Worm (Caenorhabditis elegans) whole organism, L3 larva: ENCODE results near the gene tat-4.

ENCODE experiments used
- R02D3.7 ChIP-seq: fragments of 150-350 bp; optimal IDR thresholded peaks from 2 replicates; lab custom pipeline; 2014; ENCODE audit warnings: missing biosample characterization, missing genetic modification characterization
- ama-1 ChIP-seq: fragments of 150-350 bp; optimal IDR thresholded peaks from 2 replicates; lab custom pipeline; 2018
- ceh-28 ChIP-seq: fragments of 150-350 bp; optimal IDR thresholded peaks from 2 replicates; lab custom pipeline; 2014; ENCODE audit warnings: missing biosample characterization, missing genetic modification reagents, missing genetic modification characterization
- ceh-82 ChIP-seq: fragments of 150-350 bp; optimal IDR thresholded peaks from 2 replicates; lab custom pipeline; 2014; ENCODE audit warnings: missing biosample characterization, missing genetic modification characterization
- ceh-9 ChIP-seq: sonication (generic microtip); optimal IDR thresholded peaks from 2 replicates; lab custom pipeline; 2018; ENCODE audit warnings: missing biosample characterization, missing genetic modification characterization
- egl-27 ChIP-seq: sonication (generic microtip); optimal IDR thresholded peaks from 4 replicates; lab custom pipeline; 2017; ENCODE audit warnings: missing biosample characterization, missing genetic modification reagents, missing genetic modification characterization
- egl-5 ChIP-seq: fragments of 150-350 bp; optimal IDR thresholded peaks from 2 replicates; lab custom pipeline; 2017; ENCODE audit warnings: missing biosample characterization, missing genetic modification reagents, missing genetic modification characterization, inconsistent platforms
- elt-2 ChIP-seq: sonication (generic microtip); optimal IDR thresholded peaks from 2 replicates; lab custom pipeline; 2016; ENCODE audit warnings: missing genetic modification reagents, mild to moderate bottlenecking, missing genetic modification characterization, missing compliant biosample characterization
- elt-3 ChIP-seq, 3 experiments: fragments of 150-350 bp in 1 of 3; sonication (generic microtip) in 2 of 3; optimal IDR thresholded peaks; 2 replicates in 2 of 3; 4 replicates in 1 of 3; lab custom pipeline; 2014 to 2017; ENCODE audit warnings: missing biosample characterization in 3 of 3, missing genetic modification characterization in 3 of 3
- eor-1 ChIP-seq, 2 experiments: fragments of 150-350 bp; optimal IDR thresholded peaks; 2 replicates each; lab custom pipeline; 2014 to 2018; ENCODE audit warnings: missing biosample characterization in 2 of 2, missing genetic modification characterization in 2 of 2
- fkh-10 ChIP-seq: sonication (generic microtip); optimal IDR thresholded peaks from 2 replicates; lab custom pipeline; 2017; ENCODE audit warnings: missing biosample characterization, missing genetic modification reagents, missing genetic modification characterization
- fkh-2 ChIP-seq: fragments of 150-350 bp; optimal IDR thresholded peaks from 2 replicates; lab custom pipeline; 2014; ENCODE audit warnings: missing biosample characterization, missing genetic modification reagents, missing genetic modification characterization
- hmg-11 ChIP-seq: sonication (generic microtip); optimal IDR thresholded peaks from 2 replicates; lab custom pipeline; 2016; ENCODE audit warnings: missing genetic modification characterization, missing compliant biosample characterization
- jun-1 ChIP-seq: fragments of 150-350 bp; optimal IDR thresholded peaks from 2 replicates; lab custom pipeline; 2014; ENCODE audit warnings: missing biosample characterization, missing genetic modification reagents, missing genetic modification characterization
- lin-15B ChIP-seq: fragments of 150-350 bp; optimal IDR thresholded peaks from 2 replicates; lab custom pipeline; 2014; ENCODE audit warnings: missing biosample characterization, missing genetic modification characterization
- lin-39 ChIP-seq: fragments of 150-350 bp; optimal IDR thresholded peaks from 2 replicates; lab custom pipeline; 2018; ENCODE audit warnings: missing biosample characterization, missing genetic modification reagents, missing genetic modification characterization
- lsy-12 ChIP-seq: sonication (generic microtip); optimal IDR thresholded peaks from 2 replicates; lab custom pipeline; 2016; ENCODE audit warnings: mild to moderate bottlenecking, missing genetic modification characterization, missing compliant biosample characterization
- mdl-1 ChIP-seq: fragments of 150-350 bp; optimal IDR thresholded peaks from 2 replicates; lab custom pipeline; 2014; ENCODE audit warnings: missing biosample characterization, missing genetic modification characterization
- mml-1 ChIP-seq: fragments of 150-350 bp; sonication (generic microtip); optimal IDR thresholded peaks from 3 replicates; lab custom pipeline; 2014; ENCODE audit warnings: missing biosample characterization, missing genetic modification characterization
- nfya-1 ChIP-seq: sonication (generic microtip); optimal IDR thresholded peaks from 2 replicates; lab custom pipeline; 2017; ENCODE audit warnings: missing genetic modification characterization, mild to moderate bottlenecking, missing compliant biosample characterization, antibody characterized with exemption, moderate library complexity; ENCODE audit not compliant: insufficient read depth
- nhr-11 ChIP-seq: fragments of 150-350 bp; optimal IDR thresholded peaks from 2 replicates; lab custom pipeline; 2014; ENCODE audit warnings: missing biosample characterization, missing genetic modification characterization
- nhr-12 ChIP-seq: fragments of 150-350 bp; optimal IDR thresholded peaks from 2 replicates; lab custom pipeline; 2014; ENCODE audit warnings: missing biosample characterization, missing genetic modification characterization
- nhr-23 ChIP-seq: fragments of 150-350 bp; optimal IDR thresholded peaks from 2 replicates; lab custom pipeline; 2014; ENCODE audit warnings: missing biosample characterization, missing genetic modification reagents, missing genetic modification characterization
- nhr-237 ChIP-seq: fragments of 150-350 bp; optimal IDR thresholded peaks from 2 replicates; lab custom pipeline; 2014; ENCODE audit warnings: missing biosample characterization, missing genetic modification characterization
- nhr-25 ChIP-seq: sonication (generic microtip); optimal IDR thresholded peaks from 2 replicates; lab custom pipeline; 2017; ENCODE audit warnings: missing biosample characterization, missing genetic modification characterization
- nhr-28 ChIP-seq: fragments of 150-350 bp; optimal IDR thresholded peaks from 2 replicates; lab custom pipeline; 2014; ENCODE audit warnings: missing biosample characterization, missing genetic modification characterization
- nhr-43 ChIP-seq: sonication (generic microtip); optimal IDR thresholded peaks from 2 replicates; lab custom pipeline; 2016; ENCODE audit warnings: mild to moderate bottlenecking, missing genetic modification characterization, missing compliant biosample characterization; ENCODE audit not compliant: poor library complexity, severe bottlenecking
- nhr-76 ChIP-seq: fragments of 150-350 bp; sonication (generic microtip); optimal IDR thresholded peaks from 5 replicates; lab custom pipeline; 2014; ENCODE audit warnings: missing biosample characterization, missing genetic modification characterization
- nhr-77 ChIP-seq: fragments of 150-350 bp; optimal IDR thresholded peaks from 2 replicates; lab custom pipeline; 2014; ENCODE audit warnings: missing biosample characterization, missing genetic modification characterization
- pha-4 ChIP-seq: fragments of 150-350 bp; optimal IDR thresholded peaks from 2 replicates; lab custom pipeline; 2014; ENCODE audit warnings: missing biosample characterization, missing genetic modification reagents, missing genetic modification characterization
- pqm-1 ChIP-seq: fragments of 150-350 bp; optimal IDR thresholded peaks from 2 replicates; lab custom pipeline; 2017; ENCODE audit warnings: missing biosample characterization, missing genetic modification characterization, inconsistent platforms
- sea-2 ChIP-seq: fragments of 150-350 bp; sonication (generic microtip); optimal IDR thresholded peaks from 4 replicates; lab custom pipeline; 2014; ENCODE audit warnings: missing biosample characterization, missing genetic modification reagents, missing genetic modification characterization
- snpc-4 ChIP-seq: fragments of 150-350 bp; optimal IDR thresholded peaks from 2 replicates; lab custom pipeline; 2014; ENCODE audit warnings: missing biosample characterization, missing genetic modification characterization
- tbx-2 ChIP-seq: sonication (generic microtip); optimal IDR thresholded peaks from 2 replicates; lab custom pipeline; 2016; ENCODE audit warnings: mild to moderate bottlenecking, missing genetic modification characterization, missing compliant biosample characterization
- unc-62 ChIP-seq: fragments of 150-350 bp; sonication (generic microtip); optimal IDR thresholded peaks from 4 replicates; lab custom pipeline; 2014; ENCODE audit warnings: missing biosample characterization, missing genetic modification reagents, missing genetic modification characterization
- zag-1 ChIP-seq: fragments of 150-350 bp; optimal IDR thresholded peaks from 2 replicates; lab custom pipeline; 2014; ENCODE audit warnings: missing biosample characterization, missing genetic modification characterization
- ztf-11 ChIP-seq: fragments of 150-350 bp; optimal IDR thresholded peaks from 2 replicates; lab custom pipeline; 2014; ENCODE audit warnings: missing biosample characterization, missing genetic modification characterization
- ztf-4 ChIP-seq: fragments of 150-350 bp; optimal IDR thresholded peaks from 2 replicates; lab custom pipeline; 2014; ENCODE audit warnings: missing biosample characterization, missing genetic modification characterization

tat-4 gene

ce11 chrII:6283074-6283473, 39.0 kb upstream of the tat-4 start, which contains the start of gene F13H8.1:
Gene F13H8.1, plus strand, starts transcription at chrII:6283384.
- TF ChIP-seq ztf-4 (tag; lab: Kevin White, UChicago) (no peak), ztf-11 (tag; lab: Kevin White, UChicago) (no peak), lin-15B (tag; lab: Kevin White, UChicago) (no peak), nhr-77 (no peak), nhr-43 (tag; lab: Kevin White, UChicago) (no peak), pha-4 (tag; lab: Kevin White, UChicago) (peak; percentile 14), nhr-11 (tag; lab: Kevin White, UChicago) (no peak), eor-1 (tag; optimal IDR thresholded peaks at IDR 0.05; lab: Kevin White, UChicago) (no peak), elt-3 (tag; optimal IDR thresholded peaks at IDR 0.05; lab: Kevin White, UChicago) (no peak), nhr-25 (tag; lab: Kevin White, UChicago) (no peak), sea-2 (GFP tag; lab: Kevin White, UChicago) (no peak), mml-1 (tag; lab: Kevin White, UChicago) (no peak), nhr-23 (tag; lab: Kevin White, UChicago) (no peak), tbx-2 (tag; lab: Kevin White, UChicago) (no peak), jun-1 (peak; percentile 21), unc-62 (GFP tag; lab: Kevin White, UChicago) (no peak), elt-2 (tag; lab: Kevin White, UChicago) (peak; percentile 88), ceh-28 (tag; lab: Kevin White, UChicago) (no peak), ceh-82 (tag; lab: Kevin White, UChicago) (no peak), fkh-10 (GFP tag; lab: Kevin White, UChicago) (no peak), nhr-76 (tag; lab: Kevin White, UChicago) (no peak), pqm-1 (tag; lab: Kevin White, UChicago) (peak; percentile 61)

ce11 chrII:6281903-6282302, 37.8 kb upstream of the tat-4 start:
- TF ChIP-seq egl-27 (tag; lab: Kevin White, UChicago) (no peak), eor-1 (tag; optimal IDR thresholded peaks at IDR 0.05; lab: Kevin White, UChicago) (no peak), nhr-43 (tag; lab: Kevin White, UChicago) (no peak), pha-4 (tag; lab: Kevin White, UChicago) (peak; percentile 9), lin-15B (tag; lab: Kevin White, UChicago) (peak; percentile 17), nhr-12 (tag; lab: Kevin White, UChicago) (no peak), pqm-1 (tag; lab: Kevin White, UChicago) (peak; percentile 68), elt-2 (tag; lab: Kevin White, UChicago) (peak; percentile 66)

- TF ChIP-seq lin-15B (tag; lab: Kevin White, UChicago): no peak
- no peak for TF ChIP-seq hmg-11
- TF ChIP-seq nhr-11 (tag; lab: Kevin White, UChicago): no peak
- no peak for TF ChIP-seq ama-1 (lab: Kevin White, UChicago)
- TF ChIP-seq nhr-12 (tag; lab: Kevin White, UChicago): no peak
- TF ChIP-seq fkh-2 (tag; lab: Kevin White, UChicago): no peak
- TF ChIP-seq ceh-9 (tag; lab: Kevin White, UChicago): no peak
- TF ChIP-seq R02D3.7 (tag; lab: Kevin White, UChicago): no peak
Measured at ce11 chrII:6281002-6281401, 36.9 kb upstream of the tat-4 start, which contains the start of gene scly-1. Gene scly-1, minus strand, starts transcription at chrII:6281102.

- TF ChIP-seq lin-39 (tag; lab: Kevin White, UChicago): peak; percentile 37
- TF ChIP-seq nfya-1 (tag; lab: Kevin White, UChicago): peak; percentile 38
- TF ChIP-seq lsy-12 (tag; lab: Kevin White, UChicago): no peak
Measured at ce11 chrII:6273916-6274315, 29.8 kb upstream of the tat-4 start, which contains the start of gene bpl-1. Gene bpl-1, plus strand, starts transcription at chrII:6274216.

- no peak for TF ChIP-seq unc-62 (GFP tag; lab: Kevin White, UChicago)
- TF ChIP-seq lsy-12 (tag; lab: Kevin White, UChicago): peak; percentile 54
- TF ChIP-seq ztf-4 (tag; lab: Kevin White, UChicago): no peak
- peak; percentile 63 for TF ChIP-seq tbx-2 (tag; lab: Kevin White, UChicago)
- no peak for TF ChIP-seq fkh-2 (tag; lab: Kevin White, UChicago)
- peak; percentile 63 for TF ChIP-seq nhr-25 (tag; lab: Kevin White, UChicago)
- no peak for TF ChIP-seq nhr-77
- TF ChIP-seq nhr-28 (tag; lab: Kevin White, UChicago): no peak
- peak; percentile 69 for TF ChIP-seq ceh-28 (tag; lab: Kevin White, UChicago)
- TF ChIP-seq snpc-4 (tag; lab: Kevin White, UChicago): peak; percentile 29
- peak; percentile 51 for TF ChIP-seq elt-2 (tag; lab: Kevin White, UChicago)
- TF ChIP-seq mml-1 (tag; lab: Kevin White, UChicago): no peak
- TF ChIP-seq ztf-11 (tag; lab: Kevin White, UChicago): no peak
- no peak for TF ChIP-seq nhr-76 (tag; lab: Kevin White, UChicago)
- TF ChIP-seq elt-3 (tag; optimal IDR thresholded peaks at IDR 0.05; lab: Kevin White, UChicago): no peak
- peak; percentile 55 for TF ChIP-seq R02D3.7 (tag; lab: Kevin White, UChicago)
- TF ChIP-seq nhr-23 (tag; lab: Kevin White, UChicago): peak; percentile 80
- TF ChIP-seq eor-1 (tag; optimal IDR thresholded peaks at IDR 0.05; lab: Kevin White, UChicago): no peak
- peak; percentile 59 for TF ChIP-seq egl-5
- peak; percentile 71 for TF ChIP-seq nhr-43 (tag; lab: Kevin White, UChicago)
- no peak for TF ChIP-seq zag-1 (tag; lab: Kevin White, UChicago)
- TF ChIP-seq nhr-237 (tag; lab: Kevin White, UChicago): no peak
- TF ChIP-seq pqm-1 (tag; lab: Kevin White, UChicago): no peak
- TF ChIP-seq ama-1 (lab: Kevin White, UChicago): no peak
- TF ChIP-seq pha-4 (tag; lab: Kevin White, UChicago): peak; percentile 85
- TF ChIP-seq hmg-11: peak; percentile 59
- TF ChIP-seq mdl-1: no peak
Measured at ce11 chrII:6269805-6270414, 25.8 kb upstream of the tat-4 start, which contains the start of gene F13H8.2. Gene F13H8.2, plus strand, starts transcription at chrII:6270364.
